Fruit fly (Drosophila melanogaster): Measurements from ENCODE around the gene bun.

Gene bun

DNA sequence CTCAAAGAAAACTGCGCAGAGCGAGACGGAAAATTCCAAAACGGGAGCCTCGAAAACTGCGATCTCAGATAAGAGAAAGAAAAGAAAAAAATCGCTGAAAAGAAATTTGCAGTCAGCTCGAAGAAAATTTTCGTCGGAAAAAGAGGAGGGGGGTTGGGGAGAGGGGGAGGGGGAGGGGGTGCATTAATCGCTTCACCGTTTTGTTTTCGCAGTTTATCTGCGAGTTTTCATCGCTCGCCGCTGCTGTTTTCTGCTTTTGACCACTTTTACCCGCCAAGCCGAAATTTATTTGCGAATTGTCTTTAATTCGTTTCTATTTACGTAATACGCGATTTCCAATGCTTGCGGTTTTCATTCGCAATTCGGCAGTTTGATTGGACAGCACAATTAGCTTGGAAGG, 27.2 kb downstream of the bun start:
- TF ChIP-seq fd96Ca (GFP tag; IDR thresholded peaks at IDR 0.05) (no peak), rn (GFP tag; IDR thresholded peaks at IDR 0.05) (no peak), CG4496 (GFP tag; IDR thresholded peaks at IDR 0.05) (peak; percentile 52; the same call in 1 of the 3 replicates)

DNA sequence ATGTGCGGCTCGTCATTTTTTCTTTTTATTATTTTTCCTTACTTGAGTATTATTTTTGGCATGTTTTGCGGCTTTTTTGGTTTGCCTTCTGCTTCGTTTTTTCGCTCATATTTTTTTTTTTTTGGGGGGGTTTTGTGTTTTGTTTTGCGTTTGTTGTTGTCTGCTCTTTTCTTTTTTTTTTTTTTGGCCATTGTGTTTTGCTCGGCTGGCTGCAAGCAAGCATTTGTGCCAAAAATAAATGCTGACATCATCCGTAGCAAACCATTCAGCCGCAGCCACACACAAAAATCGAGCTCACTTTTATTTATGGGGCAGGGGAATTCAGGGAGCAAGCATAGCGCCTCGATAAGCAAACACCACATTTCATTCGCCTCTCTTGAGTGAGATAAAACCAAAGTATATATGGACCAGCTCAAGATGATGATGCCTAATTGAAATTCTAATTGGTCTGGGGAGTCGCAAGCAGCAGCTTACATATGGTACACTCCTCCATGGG, 32.5 kb downstream of the bun start:
- TF ChIP-seq rn (GFP tag; IDR thresholded peaks at IDR 0.05) (no peak), CG8159 (tag; optimal IDR thresholded peaks at IDR 0.05) (no peak), CG34367 (tag; optimal IDR thresholded peaks at IDR 0.05) (no peak), CG4496 (GFP tag; IDR thresholded peaks at IDR 0.05) (peak; percentile 82), Pif1B (GFP tag; optimal IDR thresholded peaks at IDR 0.05) (peak; percentile 74), fd96Ca (GFP tag; IDR thresholded peaks at IDR 0.05) (no peak), CG14655 (GFP tag; optimal IDR thresholded peaks at IDR 0.05) (peak; percentile 28), Pif1A (GFP tag; optimal IDR thresholded peaks at IDR 0.05) (peak; percentile 73), Snoo (tag; optimal IDR thresholded peaks at IDR 0.05) (peak; percentile 78), CG13204 (GFP tag; optimal IDR thresholded peaks at IDR 0.05) (no peak), CG15710 (tag; optimal IDR thresholded peaks at IDR 0.05) (no peak), CG8301 (tag; optimal IDR thresholded peaks at IDR 0.05) (peak; percentile 9), CG12605 (GFP tag; IDR thresholded peaks at IDR 0.05) (peak; percentile 89), gl (tag; optimal IDR thresholded peaks at IDR 0.05) (no peak), CG10348 (GFP tag; IDR thresholded peaks at IDR 0.05) (no peak), Ets98B (GFP tag; IDR thresholded peaks at IDR 0.05) (peak; percentile 66), EcR (GFP tag; optimal IDR thresholded peaks at IDR 0.05) (no peak), D1 (tag; optimal IDR thresholded peaks at IDR 0.05) (no peak), CG17806 (tag; optimal IDR thresholded peaks at IDR 0.05) (no peak), CG9948 (tag; optimal IDR thresholded peaks at IDR 0.05) (no peak), CG32121 (GFP tag; IDR thresholded peaks at IDR 0.05) (peak; percentile 71)

DNA sequence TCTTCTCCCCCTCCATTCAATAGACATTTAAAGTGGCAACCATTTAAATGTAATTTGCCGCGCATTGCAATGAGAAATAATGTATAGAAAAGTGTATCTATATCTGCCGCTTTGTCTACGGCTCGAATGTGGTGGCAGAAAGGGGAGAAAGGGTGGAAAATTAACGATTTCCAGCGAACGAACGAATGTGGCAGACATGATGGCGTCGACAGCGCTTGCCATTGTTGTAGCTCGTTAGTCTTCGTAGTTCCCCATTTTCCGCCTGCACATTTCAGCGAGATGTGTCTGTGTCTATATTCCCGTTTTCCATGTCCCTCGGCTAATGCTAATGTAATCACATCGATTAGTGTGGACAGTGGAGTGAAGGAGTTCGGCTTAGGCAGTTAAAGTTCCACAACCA, 33.9 kb downstream of the bun start:
- TF ChIP-seq CG8159 (tag; optimal IDR thresholded peaks at IDR 0.05) (no peak), CG13204 (GFP tag; optimal IDR thresholded peaks at IDR 0.05) (no peak), CG14655 (GFP tag; optimal IDR thresholded peaks at IDR 0.05) (no peak), CG15710 (tag; optimal IDR thresholded peaks at IDR 0.05) (no peak), Ets98B (GFP tag; IDR thresholded peaks at IDR 0.05) (no peak), Pif1A (GFP tag; optimal IDR thresholded peaks at IDR 0.05) (no peak)

DNA sequence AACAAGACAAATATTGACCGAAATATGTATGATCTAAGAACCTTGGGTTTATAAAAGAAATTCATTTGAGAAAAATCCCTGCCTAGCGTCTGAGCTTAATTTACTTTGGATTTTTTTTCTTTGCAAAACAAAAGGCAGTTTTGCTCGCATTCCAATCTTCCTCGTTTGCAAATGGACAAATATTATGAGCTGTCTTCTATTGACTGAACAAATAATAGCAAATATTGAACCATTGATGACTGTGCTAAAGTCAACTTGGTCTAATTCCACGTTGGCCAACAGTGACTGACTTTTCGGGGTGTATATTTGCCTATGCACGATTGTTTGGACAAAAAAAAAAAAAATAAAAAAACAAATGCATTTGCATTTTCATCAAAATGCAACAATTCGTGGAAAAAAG, 37.0 kb downstream of the bun start:
- TF ChIP-seq CG12605 (GFP tag; IDR thresholded peaks at IDR 0.05) (no peak), Ets98B (GFP tag; IDR thresholded peaks at IDR 0.05) (no peak), CG34367 (tag; optimal IDR thresholded peaks at IDR 0.05) (no peak), D1 (tag; optimal IDR thresholded peaks at IDR 0.05) (no peak), CG4496 (GFP tag; IDR thresholded peaks at IDR 0.05) (no peak), Pif1B (GFP tag; optimal IDR thresholded peaks at IDR 0.05) (no peak), CG14655 (GFP tag; optimal IDR thresholded peaks at IDR 0.05) (no peak), CG8159 (tag; optimal IDR thresholded peaks at IDR 0.05) (no peak), CG17806 (tag; optimal IDR thresholded peaks at IDR 0.05) (no peak)

DNA sequence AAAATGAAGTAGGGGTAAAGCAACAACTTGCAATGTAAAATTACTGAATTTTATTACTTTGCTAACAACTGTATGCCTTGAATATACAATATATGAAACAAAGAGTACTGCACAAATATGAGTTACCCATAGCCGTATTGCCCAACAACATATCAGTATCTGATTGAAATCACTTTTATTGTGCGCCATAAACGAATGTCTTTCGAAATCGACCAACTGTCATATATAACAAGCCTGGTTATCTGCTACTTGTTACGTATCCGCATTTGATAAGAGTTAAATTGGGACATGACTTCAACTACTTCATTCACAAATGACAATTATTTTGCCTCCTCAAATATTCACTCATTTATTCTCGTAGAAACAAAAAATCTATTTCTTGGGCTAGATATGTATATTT, 37.7 kb downstream of the bun start:
- no peak for TF ChIP-seq CG17806 (tag; optimal IDR thresholded peaks at IDR 0.05)
- TF ChIP-seq CG12605 (GFP tag; IDR thresholded peaks at IDR 0.05), result no peak
- TF ChIP-seq CG9948 (tag; optimal IDR thresholded peaks at IDR 0.05), result no peak
- no peak for TF ChIP-seq Ets98B (GFP tag; IDR thresholded peaks at IDR 0.05)
- TF ChIP-seq rn (GFP tag; IDR thresholded peaks at IDR 0.05), result no peak

DNA sequence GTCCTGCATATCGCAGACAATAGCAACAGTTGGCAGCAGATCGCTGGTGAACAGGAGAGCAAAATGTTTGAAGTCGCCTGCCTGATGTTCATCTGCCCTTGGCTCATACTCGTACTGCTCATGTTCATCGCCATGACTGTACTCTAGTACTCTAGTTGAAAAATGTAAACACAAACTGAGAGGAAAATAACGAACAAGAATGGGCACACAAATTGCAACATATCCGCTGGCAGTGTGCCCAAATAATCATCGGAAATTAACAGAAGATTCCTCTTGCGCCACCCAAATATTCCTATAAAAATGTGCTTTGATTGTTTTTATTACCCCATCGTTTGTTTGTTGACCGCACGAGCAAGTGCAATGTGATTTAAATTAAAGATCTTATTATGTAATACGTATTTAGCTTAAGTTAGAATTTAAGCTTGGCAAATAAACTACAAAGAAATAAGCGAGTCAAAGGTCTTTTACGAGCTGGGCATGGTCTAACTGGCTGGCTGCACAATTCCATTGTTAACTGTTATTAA, 38.3 kb downstream of the bun start:
- no peak; the same call in 2 of the 3 replicates for TF ChIP-seq CG4496 (GFP tag; IDR thresholded peaks at IDR 0.05)
- TF ChIP-seq Ets98B (GFP tag; IDR thresholded peaks at IDR 0.05), result no peak
- TF ChIP-seq CG34367 (tag; optimal IDR thresholded peaks at IDR 0.05), result no peak
- TF ChIP-seq EcR (GFP tag; optimal IDR thresholded peaks at IDR 0.05), result no peak
- TF ChIP-seq CG8159 (tag; optimal IDR thresholded peaks at IDR 0.05), result peak; percentile 29
- no peak for TF ChIP-seq Pif1B (GFP tag; optimal IDR thresholded peaks at IDR 0.05)

DNA sequence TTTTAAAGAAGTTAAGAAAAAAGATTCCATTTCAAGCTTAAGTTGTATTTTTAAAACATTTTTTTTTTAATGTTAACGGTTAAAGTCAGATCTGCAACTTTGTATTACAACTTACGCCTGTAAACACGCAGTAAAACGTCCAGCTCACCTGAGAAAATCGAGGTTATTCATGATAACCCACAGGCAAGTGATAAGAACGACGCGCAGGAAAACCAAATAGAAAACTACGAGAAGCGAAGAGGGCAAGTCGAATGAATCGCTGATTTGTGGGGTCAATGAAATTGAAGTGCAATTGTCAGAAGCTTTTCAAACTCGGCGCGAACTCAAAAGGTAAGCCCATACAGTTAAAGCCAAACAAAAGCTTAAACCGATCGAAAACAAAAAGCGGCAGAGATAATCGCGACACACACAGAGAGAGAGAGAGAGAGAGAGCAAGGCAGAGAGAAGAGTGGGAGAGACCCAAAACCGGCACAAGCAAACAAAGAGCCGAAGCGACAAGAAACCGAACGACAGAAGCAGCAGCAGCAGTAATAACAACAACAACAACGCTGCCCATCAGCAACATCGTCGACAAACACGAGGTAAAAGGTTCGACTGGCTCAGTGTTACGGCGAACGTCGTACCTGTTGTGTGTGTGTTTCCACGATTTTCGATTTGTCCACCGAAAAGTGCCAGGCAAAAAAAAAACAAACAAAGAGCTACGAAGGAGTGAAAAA, 38.9 kb downstream of the bun start, which contains the start of gene CG43051:
Gene CG43051, plus strand, starts transcription at position 602 of the 716 bp plus-strand sequence.
- TF ChIP-seq gl (tag; optimal IDR thresholded peaks at IDR 0.05) (peak; percentile 9), CG9948 (tag; optimal IDR thresholded peaks at IDR 0.05) (no peak), CG4496 (GFP tag; IDR thresholded peaks at IDR 0.05) (peak; percentile 62; the same call in 1 of the 3 replicates), D1 (tag; optimal IDR thresholded peaks at IDR 0.05) (peak; percentile 27), Pif1A (GFP tag; optimal IDR thresholded peaks at IDR 0.05) (peak; percentile 43), EcR (GFP tag; optimal IDR thresholded peaks at IDR 0.05) (peak; percentile 91), CG17806 (tag; optimal IDR thresholded peaks at IDR 0.05) (no peak), CG10348 (GFP tag; IDR thresholded peaks at IDR 0.05) (no peak), CG12605 (GFP tag; IDR thresholded peaks at IDR 0.05) (peak; percentile 65), CG14655 (GFP tag; optimal IDR thresholded peaks at IDR 0.05) (no peak), fd96Ca (GFP tag; IDR thresholded peaks at IDR 0.05) (peak; percentile 68; the same call in 2 of the 3 replicates), CG34367 (tag; optimal IDR thresholded peaks at IDR 0.05) (no peak), CG8159 (tag; optimal IDR thresholded peaks at IDR 0.05) (no peak), Snoo (tag; optimal IDR thresholded peaks at IDR 0.05) (peak; percentile 56), rn (GFP tag; IDR thresholded peaks at IDR 0.05) (no peak), Pif1B (GFP tag; optimal IDR thresholded peaks at IDR 0.05) (peak; percentile 66), CG13204 (GFP tag; optimal IDR thresholded peaks at IDR 0.05) (peak; percentile 7), CG32121 (GFP tag; IDR thresholded peaks at IDR 0.05) (peak; percentile 67), Ets98B (GFP tag; IDR thresholded peaks at IDR 0.05) (peak; percentile 62; the same call in 1 of the 2 replicates), CG15710 (tag; optimal IDR thresholded peaks at IDR 0.05) (peak; percentile 29), CG8301 (tag; optimal IDR thresholded peaks at IDR 0.05) (peak; percentile 1)
